Worm (Caenorhabditis elegans): ENCODE results near the gene K04A8.19.

The K04A8.19 gene

DNA sequence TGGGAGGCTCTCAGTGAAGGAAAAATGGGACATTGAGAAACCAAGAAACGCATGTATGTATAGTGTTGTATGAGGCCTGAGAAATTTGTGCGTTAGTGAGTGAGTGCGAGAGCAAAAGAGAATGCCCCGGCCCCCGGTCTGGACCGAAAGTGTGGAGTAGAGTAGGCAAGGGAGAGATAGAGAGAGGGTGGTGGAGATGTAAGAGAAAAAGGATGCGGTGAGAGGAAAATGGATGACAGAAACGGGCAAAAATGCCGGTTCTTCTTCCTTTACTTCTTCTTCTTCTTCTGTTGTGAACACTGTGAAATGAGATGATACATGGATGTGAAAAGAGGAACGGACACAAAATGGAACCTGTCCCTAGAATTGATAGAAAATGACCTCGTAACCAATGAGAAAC, 15.9 kb downstream of the K04A8.19 start:
- TF ChIP-seq tbx-37 (GFP tag; conservative IDR thresholded peaks at IDR 0.05) = no peak
- no peak for TF ChIP-seq ets-7 (tag; optimal IDR thresholded peaks at IDR 0.05)
- TF ChIP-seq flt-1 (GFP tag; IDR thresholded peaks at IDR 0.05) = no peak
- no peak for TF ChIP-seq ama-1 (optimal IDR thresholded peaks at IDR 0.05)
- TF ChIP-seq tbx-11 (GFP tag; IDR thresholded peaks at IDR 0.05) = no peak
- peak; percentile 17 for TF ChIP-seq hmg-4 (GFP tag; optimal IDR thresholded peaks at IDR 0.05)
- TF ChIP-seq B0310.2 (tag; optimal IDR thresholded peaks at IDR 0.05) = no peak
- no peak for TF ChIP-seq ceh-13 (GFP tag; optimal IDR thresholded peaks at IDR 0.05)
- no peak for TF ChIP-seq ceh-36 (tag; optimal IDR thresholded peaks at IDR 0.05)
- no peak for TF ChIP-seq hmbx-1 (tag; optimal IDR thresholded peaks at IDR 0.05)
- no peak for TF ChIP-seq scrt-1 (GFP tag; IDR thresholded peaks at IDR 0.05)
- peak; percentile 5 for TF ChIP-seq aly-1 (tag; optimal IDR thresholded peaks at IDR 0.05)
- no peak for TF ChIP-seq tra-4 (tag; optimal IDR thresholded peaks at IDR 0.05)
- TF ChIP-seq hnd-1 (tag; optimal IDR thresholded peaks at IDR 0.05) = no peak
- TF ChIP-seq sea-1 (GFP tag; conservative IDR thresholded peaks at IDR 0.05) = no peak
- no peak for TF ChIP-seq F13C5.2 (tag; optimal IDR thresholded peaks at IDR 0.05)
- no peak for TF ChIP-seq pes-1 (GFP tag; IDR thresholded peaks at IDR 0.05)

DNA sequence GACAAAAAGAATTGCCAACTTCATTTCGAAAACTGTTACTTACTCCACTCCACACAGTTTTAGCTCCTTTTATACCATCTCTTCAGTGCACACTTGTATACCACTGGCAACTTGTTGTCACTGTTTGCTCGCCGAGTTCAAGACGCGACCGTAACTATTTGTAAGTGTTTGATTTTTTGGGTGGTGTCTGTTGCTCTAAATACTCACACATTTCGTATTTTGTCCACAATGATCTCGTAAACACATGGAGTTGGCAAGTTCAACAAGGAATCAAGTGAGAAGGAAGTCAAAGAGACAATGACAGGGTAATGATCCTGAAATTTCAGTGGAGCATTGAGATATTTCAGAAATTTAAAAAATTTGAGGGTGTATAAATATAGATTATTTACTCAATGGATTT, 21.2 kb downstream of the K04A8.19 start, which contains the start of gene hpo-26:
TSS of gene hpo-26 (minus strand) at position 31 of the 400 bp plus-strand sequence.
- TF ChIP-seq sea-1 (GFP tag; conservative IDR thresholded peaks at IDR 0.05) (no peak), pes-1 (GFP tag; IDR thresholded peaks at IDR 0.05) (no peak), tbx-11 (GFP tag; IDR thresholded peaks at IDR 0.05) (no peak), tbx-37 (GFP tag; conservative IDR thresholded peaks at IDR 0.05) (no peak), hmg-4 (GFP tag; optimal IDR thresholded peaks at IDR 0.05) (no peak), ets-7 (tag; optimal IDR thresholded peaks at IDR 0.05) (no peak), scrt-1 (GFP tag; IDR thresholded peaks at IDR 0.05) (no peak), ama-1 (optimal IDR thresholded peaks at IDR 0.05) (no peak), hmbx-1 (tag; optimal IDR thresholded peaks at IDR 0.05) (no peak), ceh-13 (GFP tag; optimal IDR thresholded peaks at IDR 0.05) (no peak), tra-4 (tag; optimal IDR thresholded peaks at IDR 0.05) (no peak), hnd-1 (tag; optimal IDR thresholded peaks at IDR 0.05) (no peak), flt-1 (GFP tag; IDR thresholded peaks at IDR 0.05) (no peak), F13C5.2 (tag; optimal IDR thresholded peaks at IDR 0.05) (no peak), aly-1 (tag; optimal IDR thresholded peaks at IDR 0.05) (no peak), ceh-36 (tag; optimal IDR thresholded peaks at IDR 0.05) (no peak)

DNA sequence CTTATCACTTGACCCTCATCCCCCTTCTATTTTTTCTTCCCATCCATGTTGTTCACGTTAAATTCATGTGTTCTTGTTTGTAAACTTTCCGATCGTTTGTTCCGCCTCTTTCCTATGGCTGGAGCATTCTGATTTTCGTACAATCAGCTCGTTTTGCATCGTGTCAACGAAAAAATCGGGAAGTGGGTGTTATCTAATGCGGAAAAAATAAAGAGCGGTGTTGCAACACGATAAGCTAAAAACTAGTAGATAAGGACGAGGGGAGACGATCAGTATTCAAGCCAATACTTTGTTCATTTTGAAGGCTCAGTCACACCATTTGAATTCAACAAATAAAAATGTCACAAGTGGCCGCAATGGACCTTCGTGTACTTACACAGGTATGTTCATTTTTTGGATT, 29.5 kb downstream of the K04A8.19 start, which contains the start of gene acs-1:
TSS of gene acs-1 (plus strand) at position 233 of the 400 bp plus-strand sequence.
- TF ChIP-seq hnd-1 (tag; optimal IDR thresholded peaks at IDR 0.05) (no peak), hmg-4 (GFP tag; optimal IDR thresholded peaks at IDR 0.05) (no peak), aly-1 (tag; optimal IDR thresholded peaks at IDR 0.05) (no peak), tbx-37 (GFP tag; conservative IDR thresholded peaks at IDR 0.05) (no peak), ceh-13 (GFP tag; optimal IDR thresholded peaks at IDR 0.05) (no peak), ama-1 (optimal IDR thresholded peaks at IDR 0.05) (no peak), sea-1 (GFP tag; conservative IDR thresholded peaks at IDR 0.05) (no peak), F13C5.2 (tag; optimal IDR thresholded peaks at IDR 0.05) (no peak), flt-1 (GFP tag; IDR thresholded peaks at IDR 0.05) (no peak), tbx-11 (GFP tag; IDR thresholded peaks at IDR 0.05) (no peak)

DNA sequence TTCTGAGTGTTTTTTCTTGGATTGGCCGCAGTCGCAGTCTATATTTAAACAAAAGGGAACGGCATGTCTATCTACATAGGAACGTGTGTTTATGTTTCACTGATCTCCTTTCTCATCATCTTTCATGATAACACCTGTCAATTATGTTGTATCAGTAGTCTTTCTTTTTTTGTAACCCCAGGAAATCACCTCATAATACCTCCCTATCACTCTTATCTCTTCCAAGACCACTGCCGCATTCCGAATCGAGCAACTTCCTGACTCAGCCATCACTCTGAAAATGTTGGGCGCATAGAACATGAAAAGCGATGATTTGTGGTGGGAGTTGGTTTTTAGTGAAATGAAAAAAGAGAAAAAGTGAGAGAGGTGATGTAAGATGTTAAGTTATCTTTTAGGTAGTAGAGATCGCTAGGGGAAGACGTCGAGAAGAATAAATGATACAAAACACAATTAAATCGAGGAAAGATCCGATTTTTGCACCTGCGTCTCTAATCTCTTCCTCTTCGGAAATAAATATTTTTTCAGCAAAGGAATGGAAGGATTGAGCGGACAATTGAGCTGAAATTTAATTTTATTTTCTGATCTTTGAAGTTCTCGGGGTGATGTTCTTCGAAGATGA, 31.2 kb downstream of the K04A8.19 start:
- no peak for TF ChIP-seq tra-4 (tag; optimal IDR thresholded peaks at IDR 0.05)
- TF ChIP-seq sea-1 (GFP tag; conservative IDR thresholded peaks at IDR 0.05) = no peak
- TF ChIP-seq tbx-11 (GFP tag; IDR thresholded peaks at IDR 0.05) = no peak
- TF ChIP-seq hnd-1 (tag; optimal IDR thresholded peaks at IDR 0.05) = no peak
- TF ChIP-seq hmbx-1 (tag; optimal IDR thresholded peaks at IDR 0.05) = no peak
- TF ChIP-seq ets-7 (tag; optimal IDR thresholded peaks at IDR 0.05) = no peak
- no peak for TF ChIP-seq scrt-1 (GFP tag; IDR thresholded peaks at IDR 0.05)
- TF ChIP-seq B0310.2 (tag; optimal IDR thresholded peaks at IDR 0.05) = no peak
- no peak for TF ChIP-seq hmg-4 (GFP tag; optimal IDR thresholded peaks at IDR 0.05)
- no peak for TF ChIP-seq ceh-36 (tag; optimal IDR thresholded peaks at IDR 0.05)
- TF ChIP-seq flt-1 (GFP tag; IDR thresholded peaks at IDR 0.05) = no peak
- no peak for TF ChIP-seq ceh-13 (GFP tag; optimal IDR thresholded peaks at IDR 0.05)

DNA sequence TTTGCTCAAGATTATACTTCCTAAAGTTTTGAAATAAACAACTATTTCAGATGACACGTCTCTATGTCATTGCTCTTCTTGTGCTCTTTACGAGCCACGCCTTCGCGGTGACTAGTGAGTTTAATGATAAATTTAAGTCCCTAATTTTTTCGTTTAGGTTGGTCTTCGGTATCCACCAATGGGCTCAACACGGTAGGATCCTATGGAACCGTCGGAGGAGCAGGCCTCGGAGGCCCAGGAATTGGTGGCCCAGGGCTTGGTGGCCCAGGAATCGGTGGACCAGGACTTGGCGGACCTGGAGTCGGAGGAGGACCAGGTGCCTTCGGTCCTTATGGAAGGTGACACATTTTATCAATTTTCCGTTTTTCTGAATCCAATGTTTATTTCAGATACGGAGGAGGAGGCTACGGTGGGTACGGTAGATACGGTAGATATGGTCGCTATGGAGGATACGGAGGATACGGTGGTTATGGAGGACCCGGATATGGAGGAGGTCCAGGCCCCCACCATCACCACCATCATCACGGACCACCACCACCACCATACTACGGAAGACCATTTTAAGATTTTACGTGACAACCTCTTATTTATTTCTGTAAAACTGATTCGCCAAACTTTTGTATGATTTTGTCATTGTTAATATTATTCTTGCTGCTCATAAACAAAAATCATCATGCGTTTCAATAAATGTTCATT, 33.7 kb downstream of the K04A8.19 start, which contains the start of the genes F46E10.2 and F46E10.18:
TSS of gene F46E10.2 (plus strand) at position 51 of the 696 bp plus-strand sequence.
TSS of gene F46E10.18 (plus strand) at position 646 of the 696 bp plus-strand sequence.
- no peak for TF ChIP-seq aly-1 (tag; optimal IDR thresholded peaks at IDR 0.05)
- no peak for TF ChIP-seq B0310.2 (tag; optimal IDR thresholded peaks at IDR 0.05)
- no peak for TF ChIP-seq hmg-4 (GFP tag; optimal IDR thresholded peaks at IDR 0.05)
- TF ChIP-seq ceh-36 (tag; optimal IDR thresholded peaks at IDR 0.05) = no peak
- no peak for TF ChIP-seq ets-7 (tag; optimal IDR thresholded peaks at IDR 0.05)
- no peak for TF ChIP-seq tbx-37 (GFP tag; conservative IDR thresholded peaks at IDR 0.05)
- no peak for TF ChIP-seq hnd-1 (tag; optimal IDR thresholded peaks at IDR 0.05)
- TF ChIP-seq ceh-13 (GFP tag; optimal IDR thresholded peaks at IDR 0.05) = no peak
- no peak for TF ChIP-seq pes-1 (GFP tag; IDR thresholded peaks at IDR 0.05)
- no peak for TF ChIP-seq F13C5.2 (tag; optimal IDR thresholded peaks at IDR 0.05)

DNA sequence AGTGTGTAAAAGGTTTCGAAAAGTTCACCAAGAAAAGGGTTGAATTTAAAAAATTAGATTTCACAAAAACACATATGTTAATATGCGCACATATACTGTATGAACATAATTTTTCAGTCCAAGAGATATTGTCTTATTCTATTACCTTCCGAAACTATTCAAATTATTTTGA, 36.1 kb downstream of the K04A8.19 start, which contains the start of gene F46E10.3:
TSS of gene F46E10.3 (plus strand) at position 73 of the 172 bp plus-strand sequence.
- TF ChIP-seq ceh-13 (GFP tag; optimal IDR thresholded peaks at IDR 0.05) = no peak
- TF ChIP-seq hmbx-1 (tag; optimal IDR thresholded peaks at IDR 0.05) = no peak
- TF ChIP-seq aly-1 (tag; optimal IDR thresholded peaks at IDR 0.05) = no peak
- no peak for TF ChIP-seq tra-4 (tag; optimal IDR thresholded peaks at IDR 0.05)
- TF ChIP-seq scrt-1 (GFP tag; IDR thresholded peaks at IDR 0.05) = no peak
- TF ChIP-seq B0310.2 (tag; optimal IDR thresholded peaks at IDR 0.05) = no peak
- no peak for TF ChIP-seq flt-1 (GFP tag; IDR thresholded peaks at IDR 0.05)
- TF ChIP-seq pes-1 (GFP tag; IDR thresholded peaks at IDR 0.05) = no peak
- no peak for TF ChIP-seq ama-1 (optimal IDR thresholded peaks at IDR 0.05)
- no peak for TF ChIP-seq ceh-36 (tag; optimal IDR thresholded peaks at IDR 0.05)
- TF ChIP-seq ets-7 (tag; optimal IDR thresholded peaks at IDR 0.05) = no peak
- no peak for TF ChIP-seq tbx-37 (GFP tag; conservative IDR thresholded peaks at IDR 0.05)
- no peak for TF ChIP-seq tbx-11 (GFP tag; IDR thresholded peaks at IDR 0.05)
- no peak for TF ChIP-seq F13C5.2 (tag; optimal IDR thresholded peaks at IDR 0.05)
- no peak for TF ChIP-seq hmg-4 (GFP tag; optimal IDR thresholded peaks at IDR 0.05)
- TF ChIP-seq hnd-1 (tag; optimal IDR thresholded peaks at IDR 0.05) = no peak
- TF ChIP-seq sea-1 (GFP tag; conservative IDR thresholded peaks at IDR 0.05) = no peak
